Worm (Caenorhabditis elegans) whole organism, young adult: ENCODE measurements around the gene T28D6.6.

Source experiments
- B0019.2 ChIP-seq: fragments of 200-800 bp; sonication (Bioruptor generic); conservative IDR thresholded peaks from 2 replicates; pipeline ENCODE4 v1.3.6; 2022; ENCODE audit warnings: missing genetic modification reagents, missing genetic modification characterization, missing compliant biosample characterization
- B0035.1 ChIP-seq: sonication (generic microtip); optimal IDR thresholded peaks from 2 replicates; lab custom pipeline; 2016; ENCODE audit warnings: missing genetic modification characterization, mild to moderate bottlenecking, missing compliant biosample characterization, missing genotype, missing genetic modification reagents
- C06A6.2 ChIP-seq: fragments of 200-800 bp; sonication (Bioruptor generic); conservative IDR thresholded peaks from 2 replicates; pipeline ENCODE4 v1.3.6; 2022; ENCODE audit warnings: missing genetic modification characterization, missing compliant biosample characterization
- C17E4.6 ChIP-seq: fragments of 200-800 bp; sonication (Bioruptor generic); IDR thresholded peaks from 2 replicates; pipeline ENCODE4 v1.3.6; 2022; ENCODE audit warnings: missing genetic modification reagents, missing genetic modification characterization, missing compliant biosample characterization
- D2030.7 ChIP-seq: fragments of 200-800 bp; sonication (Bioruptor generic); IDR thresholded peaks from 2 replicates; pipeline ENCODE4 v1.3.6; 2022; ENCODE audit warnings: missing genetic modification reagents, missing genetic modification characterization, missing compliant biosample characterization
- F39B2.1 ChIP-seq: fragments of 200-800 bp; sonication (Bioruptor generic); IDR thresholded peaks from 2 replicates; pipeline ENCODE4 v1.3.6; 2022; ENCODE audit warnings: missing genetic modification reagents, missing genetic modification characterization, missing compliant biosample characterization
- F52B5.7 ChIP-seq: sonication (generic microtip); optimal IDR thresholded peaks from 2 replicates; lab custom pipeline; 2016; ENCODE audit warnings: mild to moderate bottlenecking, missing genetic modification characterization, missing compliant biosample characterization
- K12H6.12 ChIP-seq: fragments of 200-800 bp; sonication (Bioruptor generic); optimal IDR thresholded peaks from 2 replicates; lab custom pipeline; 2018; ENCODE audit warnings: mild to moderate bottlenecking, missing genetic modification characterization, missing compliant biosample characterization
- Y53G8AR.9 ChIP-seq: fragments of 200-800 bp; sonication (Bioruptor generic); conservative IDR thresholded peaks from 2 replicates; pipeline ENCODE4 v1.3.6; 2022; ENCODE audit warnings: missing genetic modification reagents, missing genetic modification characterization, missing compliant biosample characterization
- akir-1 ChIP-seq: fragments of 200-800 bp; sonication (Bioruptor generic); optimal IDR thresholded peaks from 2 replicates; lab custom pipeline; 2018; ENCODE audit warnings: mild to moderate bottlenecking, missing genetic modification characterization, moderate library complexity, missing compliant biosample characterization
- ama-1 ChIP-seq, 3 experiments: fragments of 150-350 bp in 1 of 3; sonication (generic microtip) in 2 of 3; optimal IDR thresholded peaks; 2 replicates each; lab custom pipeline; 2014 to 2018; ENCODE audit warnings: missing biosample characterization in 2 of 3, missing genetic modification characterization in 2 of 3, missing genetic modification reagents in 2 of 3
- aptf-3 ChIP-seq: fragments of 200-800 bp; sonication (Bioruptor generic); IDR thresholded peaks from 2 replicates; pipeline ENCODE4 v1.3.6; 2022; ENCODE audit warnings: missing genetic modification characterization, missing compliant biosample characterization
- atf-7 ChIP-seq: sonication (generic microtip); optimal IDR thresholded peaks from 2 replicates; lab custom pipeline; 2017; ENCODE audit warnings: mild to moderate bottlenecking, missing genetic modification characterization, missing compliant biosample characterization
- ccch-3 ChIP-seq: fragments of 200-800 bp; sonication (Bioruptor generic); optimal IDR thresholded peaks from 2 replicates; lab custom pipeline; 2018; ENCODE audit warnings: mild to moderate bottlenecking, missing genetic modification characterization, missing compliant biosample characterization
- chd-7 ChIP-seq: sonication (generic microtip); optimal IDR thresholded peaks from 2 replicates; lab custom pipeline; 2016; ENCODE audit warnings: mild to moderate bottlenecking, missing genetic modification characterization, moderate library complexity, missing compliant biosample characterization
- die-1 ChIP-seq: sonication (generic microtip); optimal IDR thresholded peaks from 2 replicates; lab custom pipeline; 2016; ENCODE audit warnings: missing genotype, mild to moderate bottlenecking, missing genetic modification characterization, missing compliant biosample characterization
- efl-1 ChIP-seq: fragments of 150-350 bp; optimal IDR thresholded peaks from 2 replicates; lab custom pipeline; 2014; ENCODE audit warnings: missing biosample characterization, missing genetic modification reagents, missing genetic modification characterization
- egl-44 ChIP-seq: fragments of 200-800 bp; sonication (Bioruptor generic); IDR thresholded peaks from 2 replicates; pipeline ENCODE4 v1.3.6; 2022; ENCODE audit warnings: missing genetic modification reagents, missing genetic modification characterization, missing compliant biosample characterization
- egrh-3 ChIP-seq: fragments of 200-800 bp; sonication (Bioruptor generic); IDR thresholded peaks from 2 replicates; pipeline ENCODE4 v1.3.6; 2022; ENCODE audit warnings: missing genetic modification reagents, missing genetic modification characterization, missing compliant biosample characterization
- ekl-4 ChIP-seq: fragments of 200-800 bp; sonication (Bioruptor generic); IDR thresholded peaks from 2 replicates; pipeline ENCODE4 v1.3.6; 2022; ENCODE audit warnings: missing genetic modification reagents, missing genetic modification characterization, missing compliant biosample characterization
- fkh-3 ChIP-seq: sonication (generic microtip); optimal IDR thresholded peaks from 2 replicates; lab custom pipeline; 2016; ENCODE audit warnings: mild to moderate bottlenecking, missing genetic modification characterization, missing compliant biosample characterization
- him-1 ChIP-seq: sonication (generic microtip); optimal IDR thresholded peaks from 2 replicates; lab custom pipeline; 2016; ENCODE audit warnings: missing genotype, missing genetic modification reagents, missing genetic modification characterization, missing compliant biosample characterization
- hlh-26 ChIP-seq: fragments of 200-800 bp; sonication (Bioruptor generic); conservative IDR thresholded peaks from 2 replicates; pipeline ENCODE4 v1.3.6; 2022; ENCODE audit warnings: missing genetic modification reagents, missing genetic modification characterization, missing compliant biosample characterization
- let-526 ChIP-seq: fragments of 200-800 bp; sonication (Bioruptor generic); IDR thresholded peaks from 2 replicates; pipeline ENCODE4 v1.3.6; 2022; ENCODE audit warnings: missing genetic modification reagents, missing genetic modification characterization, missing compliant biosample characterization
- let-607 ChIP-seq, 2 experiments: fragments of 200-800 bp in 1 of 2; sonication (Bioruptor generic) in 1 of 2; sonication (generic microtip) in 1 of 2; optimal IDR thresholded peaks; 2 replicates each; lab custom pipeline; 2016 to 2018; ENCODE audit warnings: mild to moderate bottlenecking in 2 of 2, missing compliant biosample characterization in 2 of 2, missing genetic modification characterization in 2 of 2, moderate library complexity in 2 of 2, missing genotype in 1 of 2
- lin-35 ChIP-seq, 3 experiments: fragments of 150-350 bp in 2 of 3; sonication (generic microtip) in 1 of 3; optimal IDR thresholded peaks; 2 replicates each; lab custom pipeline; 2014 to 2018; ENCODE audit warnings: missing biosample characterization in 3 of 3, missing genetic modification characterization in 3 of 3, missing genetic modification reagents in 3 of 3
- lin-54 ChIP-seq: fragments of 200-800 bp; sonication (Bioruptor generic); optimal IDR thresholded peaks from 2 replicates; lab custom pipeline; 2018; ENCODE audit warnings: mild to moderate bottlenecking, missing genetic modification characterization, missing compliant biosample characterization
- lir-1 ChIP-seq: fragments of 200-800 bp; sonication (Bioruptor generic); conservative IDR thresholded peaks from 2 replicates; pipeline ENCODE4 v1.3.6; 2022; ENCODE audit warnings: missing genetic modification reagents, missing genetic modification characterization, missing compliant biosample characterization
- madf-10 ChIP-seq: sonication (generic microtip); optimal IDR thresholded peaks from 2 replicates; lab custom pipeline; 2016; ENCODE audit warnings: mild to moderate bottlenecking, missing genetic modification characterization, missing compliant biosample characterization
- madf-6 ChIP-seq: fragments of 200-800 bp; sonication (Bioruptor generic); IDR thresholded peaks from 2 replicates; pipeline ENCODE4 v1.3.6; 2022; ENCODE audit warnings: missing genetic modification reagents, missing genetic modification characterization, missing compliant biosample characterization
- mcd-1 ChIP-seq: fragments of 200-800 bp; sonication (Bioruptor generic); IDR thresholded peaks from 2 replicates; pipeline ENCODE4 v1.3.6; 2022; ENCODE audit warnings: missing genetic modification reagents, missing genetic modification characterization, missing compliant biosample characterization
- mel-28 ChIP-seq: sonication (generic microtip); optimal IDR thresholded peaks from 2 replicates; lab custom pipeline; 2016; ENCODE audit warnings: borderline replicate concordance, mild to moderate bottlenecking, missing genetic modification characterization, missing compliant biosample characterization
- mes-4 ChIP-seq: sonication (generic microtip); optimal IDR thresholded peaks from 2 replicates; lab custom pipeline; 2016; ENCODE audit warnings: missing genotype, missing genetic modification characterization, missing compliant biosample characterization
- mxl-1 ChIP-seq: sonication (generic microtip); optimal IDR thresholded peaks from 2 replicates; lab custom pipeline; 2016; ENCODE audit warnings: missing genetic modification characterization, missing compliant biosample characterization
- nfya-1 ChIP-seq: sonication (generic microtip); optimal IDR thresholded peaks from 2 replicates; lab custom pipeline; 2017; ENCODE audit warnings: antibody characterized with exemption, missing compliant biosample characterization, missing genetic modification characterization, borderline replicate concordance; ENCODE audit not compliant: insufficient read depth
- nfya-2 ChIP-seq: fragments of 200-800 bp; sonication (Bioruptor generic); IDR thresholded peaks from 2 replicates; pipeline ENCODE4 v1.3.6; 2022; ENCODE audit warnings: missing genetic modification reagents, missing genetic modification characterization, missing compliant biosample characterization
- rcor-1 ChIP-seq: fragments of 200-800 bp; sonication (Bioruptor generic); IDR thresholded peaks from 2 replicates; pipeline ENCODE4 v1.3.6; 2022; ENCODE audit warnings: missing genetic modification reagents, missing genetic modification characterization, missing compliant biosample characterization
- sea-2 ChIP-seq: fragments of 200-800 bp; sonication (Bioruptor generic); IDR thresholded peaks from 2 replicates; pipeline ENCODE4 v1.3.6; 2022; ENCODE audit warnings: missing genetic modification characterization, missing compliant biosample characterization
- snpc-1.1 ChIP-seq: sonication (generic microtip); optimal IDR thresholded peaks from 2 replicates; lab custom pipeline; 2017; ENCODE audit warnings: missing genetic modification characterization, mild to moderate bottlenecking, missing compliant biosample characterization, antibody characterized with exemption, moderate library complexity, missing genotype, missing genetic modification reagents; ENCODE audit not compliant: insufficient read depth
- snpc-1.3 ChIP-seq: sonication (generic microtip); optimal IDR thresholded peaks from 2 replicates; lab custom pipeline; 2017; ENCODE audit warnings: missing genetic modification characterization, mild to moderate bottlenecking, missing compliant biosample characterization, antibody characterized with exemption, moderate library complexity, missing genotype, missing genetic modification reagents; ENCODE audit not compliant: insufficient read depth
- snpc-3.4 ChIP-seq: sonication (generic microtip); optimal IDR thresholded peaks from 2 replicates; lab custom pipeline; 2017; ENCODE audit warnings: missing genetic modification characterization, mild to moderate bottlenecking, missing compliant biosample characterization, antibody characterized with exemption, moderate library complexity, missing genotype, missing genetic modification reagents
- snpc-4 ChIP-seq, 5 experiments: fragments of 150-350 bp in 1 of 5; sonication (generic microtip) in 4 of 5; optimal IDR thresholded peaks; 2 replicates each; lab custom pipeline; 2014 to 2018; ENCODE audit warnings: missing genetic modification characterization in 5 of 5, missing biosample characterization in 3 of 5, antibody characterized with exemption in 2 of 5, mild to moderate bottlenecking in 2 of 5, missing compliant biosample characterization in 2 of 5, missing genotype in 2 of 5, moderate library complexity in 2 of 5, missing genetic modification reagents in 1 of 5
- somi-1 ChIP-seq: fragments of 200-800 bp; sonication (Bioruptor generic); optimal IDR thresholded peaks from 2 replicates; lab custom pipeline; 2018; ENCODE audit warnings: mild to moderate bottlenecking, missing genetic modification characterization, missing compliant biosample characterization
- tbp1 ChIP-seq: fragments of 200-800 bp; sonication (Bioruptor generic); optimal IDR thresholded peaks from 2 replicates; lab custom pipeline; 2018; ENCODE audit warnings: mild to moderate bottlenecking, missing genetic modification characterization, missing compliant biosample characterization
- ztf-25 ChIP-seq: fragments of 200-800 bp; sonication (Bioruptor generic); IDR thresholded peaks from 2 replicates; pipeline ENCODE4 v1.3.6; 2022; ENCODE audit warnings: missing genetic modification reagents, missing genetic modification characterization, missing compliant biosample characterization
- ztf-26 ChIP-seq: sonication (generic microtip); optimal IDR thresholded peaks from 2 replicates; lab custom pipeline; 2017; ENCODE audit warnings: missing genetic modification characterization, missing compliant biosample characterization
- ztf-3 ChIP-seq: fragments of 200-800 bp; sonication (Bioruptor generic); optimal IDR thresholded peaks from 2 replicates; lab custom pipeline; 2018; ENCODE audit warnings: mild to moderate bottlenecking, missing genetic modification characterization, missing compliant biosample characterization

The T28D6.6 gene

DNA sequence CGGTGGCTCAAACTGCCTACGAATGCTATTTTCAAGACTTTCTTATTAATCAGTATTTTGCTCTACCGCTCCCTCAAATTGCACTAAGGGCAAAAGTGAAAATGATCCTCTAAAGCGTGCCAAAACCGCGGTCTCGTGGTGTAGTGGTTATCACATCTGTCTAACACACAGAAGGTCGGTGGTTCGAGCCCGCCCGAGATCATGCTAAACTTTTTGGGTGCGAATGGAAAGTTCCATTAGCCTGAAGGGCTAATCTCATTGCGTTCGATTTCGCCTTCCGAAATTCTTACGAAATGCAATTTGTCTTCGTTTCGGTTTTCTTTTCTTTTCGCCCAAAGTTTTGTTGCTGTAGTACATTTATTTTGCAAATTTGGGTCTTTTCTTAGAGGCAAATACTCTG lies 10.6 kb upstream of the T28D6.6 start (continued):
- TF ChIP-seq ztf-3 (GFP tag; lab: Kevin White, UChicago) (no peak), ztf-26 (tag; lab: Kevin White, UChicago) (no peak), B0035.1 (tag; lab: Kevin White, UChicago) (no peak), C06A6.2 (GFP tag; lab: Robert Waterston, UW) (no peak), lin-54 (GFP tag; lab: Kevin White, UChicago) (peak; percentile 29), ama-1 (optimal IDR thresholded peaks at IDR 0.05; lab: Kevin White, UChicago) (no peak), ama-1 (GFP tag; optimal IDR thresholded peaks at IDR 0.05; lab: Kevin White, UChicago) (peak in 1 of 2 experiments; percentile 21), egrh-3 (GFP tag; lab: Robert Waterston, UW) (no peak), egl-44 (GFP tag; lab: Robert Waterston, UW) (0 out of 2 replicates have a peak, but pooled peaks have one; percentile 16), K12H6.12 (no peak), chd-7 (tag; lab: Kevin White, UChicago) (no peak), F39B2.1 (GFP tag; lab: Robert Waterston, UW) (no peak), Y53G8AR.9 (GFP tag; lab: Robert Waterston, UW) (no peak), let-526 (GFP tag; lab: Robert Waterston, UW) (no peak), mel-28 (tag; lab: Kevin White, UChicago) (no peak), hlh-26 (GFP tag; lab: Robert Waterston, UW) (no peak), efl-1 (GFP tag; lab: Kevin White, UChicago) (no peak), aptf-3 (GFP tag; lab: Robert Waterston, UW) (no peak), C17E4.6 (no peak), madf-6 (0 out of 2 replicates have a peak, but pooled peaks have one; percentile 38), D2030.7 (GFP tag; lab: Robert Waterston, UW) (peak; percentile 69), snpc-1.3 (tag; lab: Kevin White, UChicago) (peak; percentile 19), sea-2 (GFP tag; lab: Robert Waterston, UW) (no peak), akir-1 (GFP tag; lab: Kevin White, UChicago) (no peak), him-1 (tag; lab: Kevin White, UChicago) (no peak), B0019.2 (GFP tag; lab: Robert Waterston, UW) (no peak), tbp1 (GFP tag; lab: Kevin White, UChicago) (peak; percentile 86), madf-10 (tag; lab: Kevin White, UChicago) (peak; percentile 4), snpc-1.1 (tag; lab: Kevin White, UChicago) (peak; percentile 48), ztf-25 (GFP tag; lab: Robert Waterston, UW) (peak; percentile 72), nfya-2 (GFP tag; lab: Robert Waterston, UW) (no peak), lin-35 (GFP tag; optimal IDR thresholded peaks at IDR 0.05; lab: Kevin White, UChicago) (no peak), mes-4 (tag; lab: Kevin White, UChicago) (no peak), ccch-3 (GFP tag; lab: Kevin White, UChicago) (no peak), ekl-4 (GFP tag; lab: Robert Waterston, UW) (no peak), fkh-3 (no peak), atf-7 (tag; lab: Kevin White, UChicago) (no peak), rcor-1 (no peak), die-1 (tag; lab: Kevin White, UChicago) (peak; percentile 21), mcd-1 (GFP tag; lab: Robert Waterston, UW) (0 out of 2 replicates have a peak, but pooled peaks have one; percentile 20), snpc-4 (GFP tag; optimal IDR thresholded peaks at IDR 0.05; lab: Kevin White, UChicago) (no peak), snpc-4 (tag; optimal IDR thresholded peaks at IDR 0.05; lab: Kevin White, UChicago) (peak in 2 of 4 experiments; percentile 56 to 61), let-607 (tag; optimal IDR thresholded peaks at IDR 0.05; lab: Kevin White, UChicago) (no peak), snpc-3.4 (peak; percentile 33), F52B5.7 (peak; percentile 51), somi-1 (GFP tag; lab: Kevin White, UChicago) (no peak), mxl-1 (tag; lab: Kevin White, UChicago) (no peak), lir-1 (GFP tag; lab: Robert Waterston, UW) (no peak), nfya-1 (tag; lab: Kevin White, UChicago) (no peak)
